Fruit fly (Drosophila melanogaster) whole organism, embryonic: Measurements from ENCODE around the gene org-1.

Experiments used
- Atf-2 ChIP-seq: fragments of 200-800 bp; sonication (Bioruptor generic); optimal IDR thresholded peaks from 2 replicates; lab custom pipeline; 2016; ENCODE audit warnings: missing biosample characterization, missing genetic modification characterization
- B-H1 ChIP-seq: fragments of 200-800 bp; sonication (Bioruptor generic); IDR thresholded peaks from 3 replicates; pipeline ENCODE4 v1.3.6; 2022; ENCODE audit warnings: missing biosample characterization, missing genetic modification characterization
- BEAF-32 ChIP-seq: fragments of 200-800 bp; sonication (Bioruptor generic); optimal IDR thresholded peaks from 3 replicates; lab custom pipeline; 2017; ENCODE audit warnings: missing biosample characterization, missing genetic modification characterization, mild to moderate bottlenecking, moderate library complexity, missing genetic modification reagents
- BtbVII ChIP-seq: fragments of 200-800 bp; sonication (Bioruptor generic); optimal IDR thresholded peaks from 3 replicates; lab custom pipeline; 2017; ENCODE audit warnings: missing biosample characterization, mild to moderate bottlenecking, missing genetic modification characterization
- CG10274 ChIP-seq: fragments of 200-800 bp; sonication (Bioruptor generic); optimal IDR thresholded peaks from 3 replicates; lab custom pipeline; 2017; ENCODE audit warnings: missing biosample characterization, mild to moderate bottlenecking, missing genetic modification characterization
- CG10543 ChIP-seq: fragments of 200-800 bp; sonication (Bioruptor generic); optimal IDR thresholded peaks from 3 replicates; lab custom pipeline; 2017; ENCODE audit warnings: missing biosample characterization, mild to moderate bottlenecking, missing genetic modification characterization, moderate library complexity
- CG10979 ChIP-seq: fragments of 200-800 bp; sonication (Bioruptor generic); optimal IDR thresholded peaks from 2 replicates; lab custom pipeline; 2018; ENCODE audit warnings: missing biosample characterization, mild to moderate bottlenecking, missing genetic modification characterization, moderate library complexity
- CG11085 ChIP-seq: fragments of 200-800 bp; sonication (Bioruptor generic); IDR thresholded peaks from 2 replicates; pipeline ENCODE4 v1.3.6; 2022; ENCODE audit warnings: missing biosample characterization, missing genetic modification characterization
- CG11696 ChIP-seq: fragments of 200-800 bp; sonication (Bioruptor generic); IDR thresholded peaks from 2 replicates; pipeline ENCODE4 v1.3.6; 2022; ENCODE audit warnings: missing biosample characterization, missing genetic modification characterization
- CG12744 ChIP-seq: fragments of 200-800 bp; sonication (Bioruptor generic); optimal IDR thresholded peaks from 2 replicates; lab custom pipeline; 2016; ENCODE audit warnings: missing biosample characterization, missing genetic modification characterization
- CG16779 ChIP-seq: fragments of 200-800 bp; sonication (Bioruptor generic); IDR thresholded peaks from 2 replicates; pipeline ENCODE4 v1.3.6; 2022; ENCODE audit warnings: missing biosample characterization, missing genetic modification characterization
- CG2712 ChIP-seq: fragments of 200-800 bp; optimal IDR thresholded peaks from 3 replicates; lab custom pipeline; 2019; ENCODE audit warnings: missing biosample characterization, mild to moderate bottlenecking, missing genetic modification characterization, moderate library complexity
- CG31365 ChIP-seq: fragments of 200-800 bp; sonication (Bioruptor generic); optimal IDR thresholded peaks from 2 replicates; lab custom pipeline; 2018; ENCODE audit warnings: missing biosample characterization, mild to moderate bottlenecking, missing genetic modification characterization
- CG4328 ChIP-seq: fragments of 200-800 bp; sonication (Bioruptor generic); optimal IDR thresholded peaks from 3 replicates; lab custom pipeline; 2017; ENCODE audit warnings: missing biosample characterization, missing genetic modification reagents, missing genetic modification characterization
- CG6175 ChIP-seq: fragments of 200-800 bp; sonication (Bioruptor generic); IDR thresholded peaks from 3 replicates; pipeline ENCODE4 v1.3.6; 2022; ENCODE audit warnings: missing biosample characterization, missing genetic modification characterization
- CG7928 ChIP-seq: fragments of 200-800 bp; sonication (Bioruptor generic); optimal IDR thresholded peaks from 2 replicates; lab custom pipeline; 2017; ENCODE audit warnings: missing biosample characterization, mild to moderate bottlenecking, missing genetic modification characterization
- CG8478 ChIP-seq: fragments of >200 bp; optimal IDR thresholded peaks from 2 replicates; lab custom pipeline; 2018
- CG9817 ChIP-seq: fragments of 200-800 bp; sonication (Bioruptor generic); optimal IDR thresholded peaks from 2 replicates; lab custom pipeline; 2018; ENCODE audit warnings: missing biosample characterization, mild to moderate bottlenecking, missing genetic modification characterization, moderate library complexity
- CG9932 ChIP-seq: fragments of 200-800 bp; sonication (Bioruptor generic); IDR thresholded peaks from 2 replicates; pipeline ENCODE4 v1.3.6; 2022; ENCODE audit warnings: missing biosample characterization, missing genetic modification characterization
- HHEX ChIP-seq: fragments of 200-800 bp; sonication (Bioruptor generic); optimal IDR thresholded peaks from 3 replicates; lab custom pipeline; 2017; ENCODE audit warnings: missing biosample characterization, mild to moderate bottlenecking, missing genetic modification characterization, missing genetic modification reagents
- HLH3B ChIP-seq: fragments of 200-800 bp; sonication (Bioruptor generic); IDR thresholded peaks from 2 replicates; pipeline ENCODE4 v1.3.6; 2022; ENCODE audit warnings: missing biosample characterization, missing genetic modification characterization
- Hey ChIP-seq: fragments of 200-800 bp; sonication (Bioruptor generic); optimal IDR thresholded peaks from 3 replicates; lab custom pipeline; 2018; ENCODE audit warnings: missing biosample characterization, mild to moderate bottlenecking, missing genetic modification characterization
- Hmx ChIP-seq: fragments of 200-800 bp; sonication (Bioruptor generic); optimal IDR thresholded peaks from 2 replicates; lab custom pipeline; 2016; ENCODE audit warnings: missing biosample characterization, missing genetic modification characterization
- Neu2 ChIP-seq: fragments of 200-800 bp; sonication (Bioruptor generic); optimal IDR thresholded peaks from 3 replicates; lab custom pipeline; 2016; ENCODE audit warnings: missing biosample characterization, missing genetic modification characterization, borderline replicate concordance
- Oli ChIP-seq: fragments of 200-800 bp; sonication (Bioruptor generic); optimal IDR thresholded peaks from 2 replicates; lab custom pipeline; 2018; ENCODE audit warnings: missing biosample characterization, mild to moderate bottlenecking, missing genetic modification characterization, moderate library complexity
- Pdp1 ChIP-seq, 2 experiments: fragments of 200-800 bp; sonication (Bioruptor generic); optimal IDR thresholded peaks; 3 replicates each; lab custom pipeline; 2016; ENCODE audit warnings: missing biosample characterization in 2 of 2, missing genetic modification characterization in 2 of 2, mild to moderate bottlenecking in 1 of 2, moderate library complexity in 1 of 2
- Poxn ChIP-seq: fragments of 200-800 bp; sonication (Bioruptor generic); IDR thresholded peaks from 2 replicates; pipeline ENCODE4 v1.3.6; 2022; ENCODE audit warnings: missing biosample characterization, missing genetic modification characterization
- Sox102F ChIP-seq: fragments of 200-800 bp; sonication (Bioruptor generic); optimal IDR thresholded peaks from 2 replicates; lab custom pipeline; 2018; ENCODE audit warnings: missing biosample characterization, mild to moderate bottlenecking, missing genetic modification characterization, moderate library complexity
- Taf1 ChIP-seq: fragments of 200-800 bp; sonication (Bioruptor generic); IDR thresholded peaks from 2 replicates; pipeline ENCODE4 v1.3.6; 2022; ENCODE audit warnings: missing biosample characterization, missing genetic modification characterization
- Xrp1 ChIP-seq: fragments of 200-800 bp; sonication (Bioruptor generic); IDR thresholded peaks from 2 replicates; pipeline ENCODE4 v1.3.6; 2022; ENCODE audit warnings: missing biosample characterization, missing genetic modification characterization
- ap ChIP-seq: fragments of 200-800 bp; sonication (Bioruptor generic); IDR thresholded peaks from 2 replicates; pipeline ENCODE4 v1.3.6; 2022; ENCODE audit warnings: missing biosample characterization, missing genetic modification characterization
- ase ChIP-seq: fragments of 200-800 bp; sonication (Bioruptor generic); IDR thresholded peaks from 3 replicates; pipeline ENCODE4 v1.3.6; 2022; ENCODE audit warnings: missing biosample characterization, missing genetic modification characterization
- ash1 ChIP-seq: fragments of 200-800 bp; sonication (Bioruptor generic); optimal IDR thresholded peaks from 2 replicates; lab custom pipeline; 2018; ENCODE audit warnings: missing biosample characterization, mild to moderate bottlenecking, missing genetic modification characterization
- cato ChIP-seq: fragments of 200-800 bp; sonication (Bioruptor generic); optimal IDR thresholded peaks from 2 replicates; lab custom pipeline; 2016; ENCODE audit warnings: missing biosample characterization, missing genetic modification characterization, borderline replicate concordance
- chinmo ChIP-seq: fragments of 200-800 bp; sonication (Bioruptor generic); IDR thresholded peaks from 4 replicates; pipeline ENCODE4 v1.3.6; 2022; ENCODE audit warnings: missing biosample characterization, missing genetic modification characterization; ENCODE audit not compliant: partially characterized antibody
- dimm ChIP-seq: fragments of 200-800 bp; sonication (Bioruptor generic); IDR thresholded peaks from 2 replicates; pipeline ENCODE4 v1.3.6; 2022; ENCODE audit warnings: missing biosample characterization, missing genetic modification characterization
- dm ChIP-seq: fragments of 200-800 bp; sonication (Bioruptor generic); optimal IDR thresholded peaks from 3 replicates; lab custom pipeline; 2016; ENCODE audit warnings: missing biosample characterization, missing genetic modification characterization
- ftz-f1 ChIP-seq: fragments of 200-800 bp; sonication (Bioruptor generic); optimal IDR thresholded peaks from 2 replicates; lab custom pipeline; 2016; ENCODE audit warnings: missing biosample characterization, missing genetic modification characterization
- hb ChIP-seq: fragments of 200-800 bp; sonication (Bioruptor generic); IDR thresholded peaks from 3 replicates; pipeline ENCODE4 v1.3.6; 2022; ENCODE audit warnings: missing biosample characterization, missing genetic modification characterization; ENCODE audit not compliant: partially characterized antibody
- hkb ChIP-seq, 2 experiments: fragments of 200-800 bp in 1 of 2; fragments of >200 bp in 1 of 2; sonication (Bioruptor generic) in 1 of 2; IDR thresholded peaks in 1 of 2; optimal IDR thresholded peaks in 1 of 2; 2 replicates each; pipeline versions ENCODE4 v1.3.6 to Lab custom; 2017 to 2022; ENCODE audit warnings: missing biosample characterization in 1 of 2, missing genetic modification characterization in 1 of 2
- hth ChIP-seq: fragments of >200 bp; optimal IDR thresholded peaks from 2 replicates; lab custom pipeline; 2017; ENCODE audit warnings: inconsistent platforms
- kni ChIP-seq: fragments of 200-800 bp; sonication (Bioruptor generic); optimal IDR thresholded peaks from 3 replicates; lab custom pipeline; 2017; ENCODE audit warnings: mild to moderate bottlenecking, missing biosample characterization, missing genetic modification reagents, missing genetic modification characterization
- pan ChIP-seq, 4 experiments: fragments of >200 bp in 3 of 4; fragments of 200-800 bp in 1 of 4; sonication (Bioruptor generic) in 1 of 4; optimal IDR thresholded peaks in 3 of 4; IDR thresholded peaks in 1 of 4; 2 replicates each; pipeline versions ENCODE4 v1.3.6 to Lab custom; 2017 to 2022; ENCODE audit warnings: missing biosample characterization in 2 of 4, missing genetic modification characterization in 2 of 4, mixed read lengths in 1 of 4
- pros ChIP-seq: fragments of 200-800 bp; sonication (Bioruptor generic); optimal IDR thresholded peaks from 3 replicates; lab custom pipeline; 2019; ENCODE audit warnings: missing biosample characterization, mild to moderate bottlenecking, missing genetic modification characterization, moderate library complexity
- pum ChIP-seq: fragments of 200-800 bp; sonication (Bioruptor generic); optimal IDR thresholded peaks from 2 replicates; lab custom pipeline; 2016; ENCODE audit warnings: missing biosample characterization, missing genetic modification characterization
- sima ChIP-seq: fragments of 200-800 bp; sonication (Bioruptor generic); optimal IDR thresholded peaks from 2 replicates; lab custom pipeline; 2016; ENCODE audit warnings: missing biosample characterization, missing genetic modification characterization
- sisA ChIP-seq: fragments of 200-800 bp; sonication (Bioruptor generic); IDR thresholded peaks from 2 replicates; pipeline ENCODE4 v1.3.6; 2022; ENCODE audit warnings: missing biosample characterization, missing genetic modification characterization
- sob ChIP-seq: fragments of 200-800 bp; sonication (Bioruptor generic); IDR thresholded peaks from 2 replicates; pipeline ENCODE4 v1.3.6; 2022; ENCODE audit warnings: missing biosample characterization, missing genetic modification characterization
- tin ChIP-seq: fragments of 200-800 bp; sonication (Bioruptor generic); optimal IDR thresholded peaks from 3 replicates; lab custom pipeline; 2016; ENCODE audit warnings: missing biosample characterization, missing genetic modification characterization
- trh ChIP-seq: fragments of 200-800 bp; sonication (Bioruptor generic); optimal IDR thresholded peaks from 2 replicates; lab custom pipeline; 2016; ENCODE audit warnings: missing biosample characterization, missing genetic modification characterization

org-1 gene

DNA sequence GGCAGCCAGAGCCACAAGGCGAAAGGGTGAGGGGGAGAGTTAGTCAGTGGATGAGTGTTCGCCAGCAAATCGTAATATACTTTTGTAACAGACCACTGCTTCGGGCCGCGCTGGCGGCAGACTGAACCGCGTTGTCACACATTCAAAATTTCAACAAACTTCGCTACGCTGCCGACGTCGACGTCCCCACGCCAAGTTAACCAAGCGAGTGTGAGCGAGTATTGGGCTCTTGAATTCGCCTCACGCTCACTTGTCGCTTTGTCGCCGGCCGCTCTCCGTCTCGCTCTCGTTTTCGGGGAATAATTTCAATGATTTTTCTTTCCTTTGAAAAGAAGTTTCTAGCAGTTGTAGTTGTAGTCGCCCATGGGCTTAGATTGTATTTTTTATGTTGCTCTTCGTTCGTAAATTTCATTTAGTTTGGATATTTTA is 43.3 kb downstream of the org-1 start, which contains the start of gene lawc (continued):
- TF ChIP-seq BEAF-32 (GFP tag; lab: Kevin White, UChicago): no peak
- TF ChIP-seq sob: peak; percentile 66; the same call in 1 of the 2 replicates
- TF ChIP-seq CG31365: peak; percentile 53
- TF ChIP-seq ash1 (GFP tag; lab: Kevin White, UChicago): no peak
- TF ChIP-seq Xrp1 (GFP tag; lab: Robert Waterston, UW): peak; percentile 45
- TF ChIP-seq kni (GFP tag; lab: Kevin White, UChicago): peak; percentile 10
- TF ChIP-seq pan (optimal IDR thresholded peaks at IDR 0.05; lab: Kevin White, UChicago): no peak
- TF ChIP-seq pan (GFP tag; optimal IDR thresholded peaks at IDR 0.05 in 1 of 2, IDR thresholded peaks at IDR 0.05 in 1 of 2): no peak
- TF ChIP-seq CG9817: no peak
- peak; percentile 16 for TF ChIP-seq Hey (tag; lab: Kevin White, UChicago)
- peak; percentile 39; the same call in 1 of the 2 replicates for TF ChIP-seq HLH3B (GFP tag; lab: Robert Waterston, UW)
- 0 out of 2 replicates have a peak, but pooled peaks have one; percentile 18 for TF ChIP-seq CG11696 (GFP tag; lab: Robert Waterston, UW)
- TF ChIP-seq sisA (GFP tag; lab: Robert Waterston, UW): no peak
- no peak for TF ChIP-seq ap (GFP tag; lab: Robert Waterston, UW)
- peak; percentile 44 for TF ChIP-seq pros (GFP tag; lab: Kevin White, UChicago)
- no peak for TF ChIP-seq HHEX (GFP tag; lab: Kevin White, UChicago)
- no peak for TF ChIP-seq hkb (optimal IDR thresholded peaks at IDR 0.05; lab: Kevin White, UChicago)
- peak; percentile 64 for TF ChIP-seq hkb (GFP tag; IDR thresholded peaks at IDR 0.05; lab: Robert Waterston, UW)
- TF ChIP-seq cato (GFP tag; lab: Kevin White, UChicago): no peak
- TF ChIP-seq CG9932: peak; percentile 61
- TF ChIP-seq CG10543: peak; percentile 85
- TF ChIP-seq Poxn (GFP tag; lab: Robert Waterston, UW): no peak
- no peak for TF ChIP-seq Hmx (GFP tag; lab: Kevin White, UChicago)
- no peak for TF ChIP-seq trh (GFP tag; lab: Kevin White, UChicago)
- no peak for TF ChIP-seq pum (GFP tag; lab: Kevin White, UChicago)
- no peak for TF ChIP-seq CG12744 (GFP tag; lab: Kevin White, UChicago)
- TF ChIP-seq hb (GFP tag; lab: Robert Waterston, UW): no peak
- peak; percentile 29; the same call in 1 of the 2 replicates for TF ChIP-seq Taf1 (GFP tag; lab: Robert Waterston, UW)
- peak; percentile 7 for TF ChIP-seq ftz-f1 (GFP tag; lab: Kevin White, UChicago)
- TF ChIP-seq Neu2 (GFP tag; lab: Kevin White, UChicago): no peak
- TF ChIP-seq Atf-2 (GFP tag; lab: Kevin White, UChicago): no peak
- peak; percentile 57 for TF ChIP-seq CG4328
- no peak for TF ChIP-seq dm (GFP tag; lab: Kevin White, UChicago)
- TF ChIP-seq sima (GFP tag; lab: Kevin White, UChicago): no peak
- TF ChIP-seq Oli: no peak
- 0 out of 3 replicates have a peak, but pooled peaks have one; percentile 37 for TF ChIP-seq ase (GFP tag; lab: Robert Waterston, UW)
- TF ChIP-seq CG10979 (tag; lab: Kevin White, UChicago): peak; percentile 1
- no peak for TF ChIP-seq dimm (GFP tag; lab: Robert Waterston, UW)
- no peak for TF ChIP-seq Sox102F (GFP tag; lab: Kevin White, UChicago)
- peak; percentile 64; the same call in 1 of the 2 replicates for TF ChIP-seq CG16779
- TF ChIP-seq CG8478 (lab: Kevin White, UChicago): no peak
- TF ChIP-seq tin (GFP tag; lab: Kevin White, UChicago): peak; percentile 10
- TF ChIP-seq B-H1: no peak; the same call in 2 of the 3 replicates
- TF ChIP-seq CG11085 (GFP tag; lab: Robert Waterston, UW): peak; percentile 43; the same call in 1 of the 2 replicates
- TF ChIP-seq CG10274 (GFP tag; lab: Kevin White, UChicago): peak; percentile 3
- TF ChIP-seq CG7928 (GFP tag; lab: Kevin White, UChicago): no peak
- TF ChIP-seq CG2712 (tag; lab: Kevin White, UChicago): peak; percentile 16
- peak; percentile 84; the same call in 3 of the 4 replicates for TF ChIP-seq chinmo (GFP tag; lab: Robert Waterston, UW)
- 0 out of 3 replicates have a peak, but pooled peaks have one; percentile 48 for TF ChIP-seq CG6175
- TF ChIP-seq hth (lab: Kevin White, UChicago): no peak
- TF ChIP-seq Pdp1 (GFP tag; optimal IDR thresholded peaks at IDR 0.05; lab: Kevin White, UChicago): peak in 1 of 2 experiments; percentile 49
- peak; percentile 66 for TF ChIP-seq BtbVII (GFP tag; lab: Kevin White, UChicago)
